Worm (Caenorhabditis elegans): ENCODE data around the gene Y39E4B.13.

The Y39E4B.13 gene

DNA sequence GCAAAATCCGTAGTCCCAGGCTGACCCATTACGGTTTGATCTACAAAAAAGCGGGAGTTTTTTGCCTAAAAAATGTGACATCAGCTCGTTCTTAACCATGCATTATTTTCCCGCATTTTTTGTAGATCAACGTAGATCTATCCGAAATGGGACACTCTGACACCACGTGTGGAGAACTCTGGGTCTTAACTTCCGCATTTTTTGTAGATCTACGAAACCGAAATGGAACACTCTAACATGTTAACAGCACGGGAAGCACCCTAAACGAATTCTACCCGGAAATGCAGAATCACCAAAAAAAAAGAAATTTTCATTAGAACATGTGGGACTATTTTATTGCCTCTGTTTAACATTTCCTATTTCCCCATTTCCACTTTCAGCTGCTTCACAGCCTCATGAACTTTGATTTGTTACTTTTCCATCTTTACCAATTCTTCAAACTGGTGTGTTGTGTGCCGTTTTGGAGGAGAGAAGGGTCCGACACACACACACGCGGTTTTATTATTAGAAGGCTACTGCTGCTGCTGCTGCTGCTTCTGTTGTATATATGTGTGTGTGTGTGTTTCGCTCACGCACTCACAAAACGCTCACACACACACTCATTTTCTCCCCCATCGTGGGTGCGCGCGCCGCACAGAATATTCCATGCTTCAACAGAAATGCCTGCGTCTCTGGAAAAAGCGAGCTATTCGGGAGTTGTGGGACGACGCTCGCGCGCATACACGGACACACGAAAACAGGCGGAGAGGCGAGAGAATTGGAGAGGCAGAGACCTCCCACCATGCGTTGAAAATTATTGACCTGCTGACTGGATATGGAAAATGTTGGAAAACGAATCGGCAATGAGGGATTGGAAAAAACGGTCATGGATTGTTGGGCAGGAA is 22.8 kb upstream of the Y39E4B.13 start (continued):
- peak; percentile 38 for TF ChIP-seq unc-62 (GFP tag; optimal IDR thresholded peaks at IDR 0.05)
- TF ChIP-seq aly-2 (tag; optimal IDR thresholded peaks at IDR 0.05), result no peak
- TF ChIP-seq nhr-77 (tag; optimal IDR thresholded peaks at IDR 0.05), result no peak
- TF ChIP-seq fkh-2 (tag; optimal IDR thresholded peaks at IDR 0.05), result no peak
- TF ChIP-seq jun-1 (tag; optimal IDR thresholded peaks at IDR 0.05), result peak; percentile 89
- peak; percentile 58 for TF ChIP-seq lsy-12 (tag; optimal IDR thresholded peaks at IDR 0.05)
- TF ChIP-seq eor-1 (tag; optimal IDR thresholded peaks at IDR 0.05), result no peak
- TF ChIP-seq ceh-82 (tag; optimal IDR thresholded peaks at IDR 0.05), result no peak
- TF ChIP-seq nhr-23 (tag; optimal IDR thresholded peaks at IDR 0.05), result peak; percentile 72
- TF ChIP-seq skn-1 (tag; optimal IDR thresholded peaks at IDR 0.05), result peak; percentile 59
- TF ChIP-seq lin-39 (tag; optimal IDR thresholded peaks at IDR 0.05), result peak; percentile 98
- peak; percentile 35 for TF ChIP-seq sea-2 (GFP tag; optimal IDR thresholded peaks at IDR 0.05)
- no peak for TF ChIP-seq ZK546.5 (tag; optimal IDR thresholded peaks at IDR 0.05)
- TF ChIP-seq nhr-11 (tag; optimal IDR thresholded peaks at IDR 0.05), result no peak
- no peak for TF ChIP-seq elt-3 (tag; optimal IDR thresholded peaks at IDR 0.05)
- TF ChIP-seq ceh-28 (tag; optimal IDR thresholded peaks at IDR 0.05), result peak; percentile 34
- no peak for TF ChIP-seq mml-1 (tag; optimal IDR thresholded peaks at IDR 0.05)
- TF ChIP-seq elt-1 (tag; optimal IDR thresholded peaks at IDR 0.05), result peak; percentile 15

DNA sequence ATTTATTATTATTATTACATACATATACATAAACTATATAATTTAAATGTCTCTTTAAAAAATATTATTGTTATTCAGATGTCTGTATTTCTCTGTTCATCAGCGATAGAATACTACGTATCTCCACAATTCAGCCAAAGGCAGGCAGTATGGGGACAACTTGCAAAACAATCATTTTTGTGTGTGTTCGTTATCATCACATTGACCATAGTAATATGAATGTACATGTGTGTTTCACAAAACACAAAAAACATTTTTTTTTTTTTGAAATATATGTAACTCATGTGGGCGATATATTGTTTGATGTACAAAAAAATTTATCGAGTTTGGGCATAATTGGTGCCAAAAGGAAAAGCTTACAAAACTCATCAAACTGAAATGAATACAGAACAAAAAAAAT is 21.5 kb upstream of the Y39E4B.13 start:
- TF ChIP-seq elt-2 (tag; optimal IDR thresholded peaks at IDR 0.05), result peak; percentile 28
- TF ChIP-seq fkh-2 (tag; optimal IDR thresholded peaks at IDR 0.05), result no peak
- peak; percentile 4 for TF ChIP-seq ama-1 (optimal IDR thresholded peaks at IDR 0.05)

DNA sequence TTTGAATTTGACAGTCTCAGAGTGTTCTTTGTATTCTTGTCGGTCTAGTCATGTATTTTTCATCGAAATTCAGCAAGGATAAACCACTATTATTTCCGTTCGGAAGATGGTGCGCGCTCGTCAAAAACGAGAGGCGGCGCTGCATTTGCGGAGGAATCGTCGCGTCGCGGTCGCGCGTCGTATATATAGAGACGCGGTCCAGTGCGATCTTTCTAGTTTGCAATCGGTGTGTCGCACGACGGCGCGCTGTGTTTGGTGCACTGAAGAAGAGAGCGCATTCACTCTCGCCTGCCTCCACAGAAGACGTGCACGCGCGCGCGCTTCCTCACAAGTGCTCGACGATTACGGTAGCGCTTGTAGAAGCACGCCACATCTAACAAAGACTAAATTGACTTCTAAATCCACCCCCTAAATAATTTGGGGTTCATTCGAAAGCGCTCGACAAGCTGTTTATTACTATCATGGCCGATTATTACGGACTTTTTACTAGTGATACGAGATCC is 20.3 kb upstream of the Y39E4B.13 start, which contains the start of gene Y39E4B.6:
TSS of gene Y39E4B.6 (plus strand) at position 209 of the 503 bp plus-strand sequence.
- TF ChIP-seq snpc-4 (tag; optimal IDR thresholded peaks at IDR 0.05) (no peak), fkh-10 (GFP tag; optimal IDR thresholded peaks at IDR 0.05) (peak; percentile 91), nhr-11 (tag; optimal IDR thresholded peaks at IDR 0.05) (peak; percentile 92), hmg-11 (tag; optimal IDR thresholded peaks at IDR 0.05) (peak; percentile 87), jun-1 (tag; optimal IDR thresholded peaks at IDR 0.05) (peak; percentile 97), tbx-2 (tag; optimal IDR thresholded peaks at IDR 0.05) (peak; percentile 72), elt-2 (tag; optimal IDR thresholded peaks at IDR 0.05) (peak; percentile 92), egl-27 (tag; optimal IDR thresholded peaks at IDR 0.05) (peak; percentile 85), mdl-1 (tag; optimal IDR thresholded peaks at IDR 0.05) (peak; percentile 80), nhr-43 (tag; optimal IDR thresholded peaks at IDR 0.05; ENCODE audit: poor library complexity, severe bottlenecking) (peak; percentile 72), nhr-76 (tag; optimal IDR thresholded peaks at IDR 0.05) (peak; percentile 77), R02D3.7 (tag; optimal IDR thresholded peaks at IDR 0.05) (peak; percentile 83), nhr-237 (tag; optimal IDR thresholded peaks at IDR 0.05) (no peak), elt-3 (tag; optimal IDR thresholded peaks at IDR 0.05) (peak in 1 of 3 experiments; percentile 93), elt-1 (tag; optimal IDR thresholded peaks at IDR 0.05) (peak; percentile 69), unc-39 (tag; optimal IDR thresholded peaks at IDR 0.05) (peak; percentile 40), lin-15B (tag; optimal IDR thresholded peaks at IDR 0.05) (peak; percentile 91), nhr-77 (tag; optimal IDR thresholded peaks at IDR 0.05) (peak; percentile 77), ztf-4 (tag; optimal IDR thresholded peaks at IDR 0.05) (peak; percentile 84), unc-62 (GFP tag; optimal IDR thresholded peaks at IDR 0.05) (peak; percentile 89), ceh-16 (tag; optimal IDR thresholded peaks at IDR 0.05) (no peak), fos-1 (tag; optimal IDR thresholded peaks at IDR 0.05) (peak; percentile 86), lin-39 (tag; optimal IDR thresholded peaks at IDR 0.05) (peak; percentile 99), ceh-9 (tag; optimal IDR thresholded peaks at IDR 0.05) (no peak), ama-1 (optimal IDR thresholded peaks at IDR 0.05) (peak; percentile 99), ZK546.5 (tag; optimal IDR thresholded peaks at IDR 0.05) (peak; percentile 34), fkh-2 (tag; optimal IDR thresholded peaks at IDR 0.05) (no peak), nhr-12 (tag; optimal IDR thresholded peaks at IDR 0.05) (no peak), ceh-28 (tag; optimal IDR thresholded peaks at IDR 0.05) (peak; percentile 90), mml-1 (tag; optimal IDR thresholded peaks at IDR 0.05) (no peak), skn-1 (tag; optimal IDR thresholded peaks at IDR 0.05) (peak; percentile 89), ceh-82 (tag; optimal IDR thresholded peaks at IDR 0.05) (peak; percentile 85), pha-4 (tag; optimal IDR thresholded peaks at IDR 0.05) (peak; percentile 96), ztf-11 (tag; optimal IDR thresholded peaks at IDR 0.05) (peak; percentile 23), nhr-25 (tag; optimal IDR thresholded peaks at IDR 0.05) (peak; percentile 96), pqm-1 (tag; optimal IDR thresholded peaks at IDR 0.05) (peak; percentile 78), sea-2 (GFP tag; optimal IDR thresholded peaks at IDR 0.05) (peak; percentile 98), daf-12 (tag; optimal IDR thresholded peaks at IDR 0.05) (no peak), nhr-67 (tag; optimal IDR thresholded peaks at IDR 0.05) (no peak), egl-5 (tag; optimal IDR thresholded peaks at IDR 0.05) (peak; percentile 89), eor-1 (tag; optimal IDR thresholded peaks at IDR 0.05) (peak; percentile 79 to 96), lsy-12 (tag; optimal IDR thresholded peaks at IDR 0.05) (peak; percentile 98), zag-1 (tag; optimal IDR thresholded peaks at IDR 0.05) (peak; percentile 37)

Data from whole organism, L3 larva.